ENCODE assay signal across 1 fruit fly cellular context in the genomic region with DNA sequence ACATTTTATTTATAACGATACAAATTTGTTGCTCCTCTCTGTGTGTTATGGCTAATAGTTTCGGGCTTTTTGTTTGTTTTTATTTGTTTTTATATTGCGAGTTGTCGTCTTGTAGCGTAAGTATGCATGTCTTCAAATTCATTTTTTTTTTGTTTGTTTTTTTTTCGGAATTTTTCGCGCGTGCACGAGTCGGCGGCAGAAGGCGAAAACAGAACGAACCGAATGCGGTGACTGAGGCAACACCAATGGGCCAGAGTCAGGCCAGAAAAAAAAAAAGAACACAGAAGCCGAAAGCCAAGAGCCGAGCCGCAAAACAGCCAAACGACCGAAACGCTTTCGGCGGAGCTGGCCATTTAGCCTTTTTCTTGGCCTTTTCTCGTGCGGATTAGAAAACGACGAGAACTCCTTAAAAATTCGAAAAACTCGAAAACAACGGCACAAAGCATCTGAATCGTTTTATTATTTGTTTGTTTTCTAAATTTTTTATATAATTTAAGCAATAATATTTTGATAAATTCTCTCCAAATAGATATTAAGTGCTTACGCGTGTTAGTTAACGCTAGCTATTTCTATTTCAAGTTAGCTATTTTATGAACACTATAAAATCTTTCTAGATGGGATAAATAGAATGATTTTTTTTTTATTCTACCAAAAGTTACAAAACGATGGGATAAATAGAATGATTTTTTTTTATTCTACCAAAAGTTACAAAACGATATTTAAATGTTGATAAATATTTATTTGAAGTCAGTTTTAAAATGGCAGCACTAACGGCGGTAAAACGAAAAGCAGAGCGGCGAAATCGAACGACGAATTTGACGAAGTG.
A peak's percentile ranks its signal among the peaks of the same experiment; 100 is the strongest.
TF ChIP-seq lines count a peak whose summit lies in the region.

No protein-coding gene starts in this region.

TF ChIP-seq in whole organism, embryonic, 481 proteins besides CTCF, POLR2A, EP300 and RAD21 (continued from another document):
- TF ChIP-seq CG6272 (GFP tag; IDR thresholded peaks at IDR 0.05; lab: Robert Waterston, UW): no peak
- TF ChIP-seq sens (GFP tag; lab: Kevin White, UChicago): peak; percentile 57
- TF ChIP-seq ato (GFP tag; IDR thresholded peaks at IDR 0.05; lab: Robert Waterston, UW; ENCODE audit: partially characterized antibody): no peak
- TF ChIP-seq CG7839 (tag; optimal IDR thresholded peaks at IDR 0.05; lab: Kevin White, UChicago): peak; percentile 12
- TF ChIP-seq chinmo (GFP tag; IDR thresholded peaks at IDR 0.05; lab: Robert Waterston, UW; ENCODE audit: partially characterized antibody): 0 out of 4 replicates have a peak, but pooled peaks have one; percentile 59
- TF ChIP-seq Meics (GFP tag; optimal IDR thresholded peaks at IDR 0.05; lab: Kevin White, UChicago): peak; percentile 38
- no peak for TF ChIP-seq Bteb2 (GFP tag; optimal IDR thresholded peaks at IDR 0.05; lab: Kevin White, UChicago)
- no peak for TF ChIP-seq pita (GFP tag; optimal IDR thresholded peaks at IDR 0.05; lab: Kevin White, UChicago)
- TF ChIP-seq CG2678 (tag; optimal IDR thresholded peaks at IDR 0.05; lab: Kevin White, UChicago): peak; percentile 24
- no peak for TF ChIP-seq Dfd (GFP tag; optimal IDR thresholded peaks at IDR 0.05; lab: Kevin White, UChicago)
- peak; percentile 55; the same call in 2 of the 3 replicates for TF ChIP-seq row (GFP tag; IDR thresholded peaks at IDR 0.05; lab: Robert Waterston, UW)
- TF ChIP-seq CG11504 (tag; optimal IDR thresholded peaks at IDR 0.05; lab: Kevin White, UChicago): peak; percentile 31
- TF ChIP-seq CG15479 (GFP tag; optimal IDR thresholded peaks at IDR 0.05; lab: Kevin White, UChicago): no peak
- no peak for TF ChIP-seq CG10565 (GFP tag; optimal IDR thresholded peaks at IDR 0.05; lab: Kevin White, UChicago)
- TF ChIP-seq Deaf1 (tag; optimal IDR thresholded peaks at IDR 0.05; lab: Kevin White, UChicago): peak; percentile 86
- TF ChIP-seq btn (GFP tag; optimal IDR thresholded peaks at IDR 0.05; lab: Kevin White, UChicago): no peak
- TF ChIP-seq Side (GFP tag; optimal IDR thresholded peaks at IDR 0.05; lab: Kevin White, UChicago): no peak
- TF ChIP-seq dati (GFP tag; IDR thresholded peaks at IDR 0.05; lab: Robert Waterston, UW): no peak
- no peak for TF ChIP-seq CG18764 (GFP tag; optimal IDR thresholded peaks at IDR 0.05; lab: Kevin White, UChicago)
- no peak for TF ChIP-seq Stat92E (GFP tag; optimal IDR thresholded peaks at IDR 0.05; lab: Kevin White, UChicago)
- TF ChIP-seq CoRest (tag; optimal IDR thresholded peaks at IDR 0.05; lab: Kevin White, UChicago): peak; percentile 9
- no peak for TF ChIP-seq ken (GFP tag; IDR thresholded peaks at IDR 0.05; lab: Robert Waterston, UW)
- no peak for TF ChIP-seq CG11723 (GFP tag; optimal IDR thresholded peaks at IDR 0.05; lab: Kevin White, UChicago)
- TF ChIP-seq gce (GFP tag; IDR thresholded peaks at IDR 0.05; lab: Robert Waterston, UW): no peak
- TF ChIP-seq prd (optimal IDR thresholded peaks at IDR 0.05; lab: Kevin White, UChicago): no peak
- TF ChIP-seq prd (GFP tag; IDR thresholded peaks at IDR 0.05; lab: Robert Waterston, UW): no peak
- peak; percentile 7 for TF ChIP-seq CG13424 (tag; optimal IDR thresholded peaks at IDR 0.05; lab: Kevin White, UChicago)
- TF ChIP-seq repo (GFP tag; optimal IDR thresholded peaks at IDR 0.05; lab: Kevin White, UChicago): no peak
- no peak for TF ChIP-seq Aef1 (GFP tag; IDR thresholded peaks at IDR 0.05; lab: Robert Waterston, UW)
- peak; percentile 13 for TF ChIP-seq CG18599 (GFP tag; optimal IDR thresholded peaks at IDR 0.05; lab: Kevin White, UChicago)
- no peak for TF ChIP-seq Oaz (GFP tag; IDR thresholded peaks at IDR 0.05; lab: Robert Waterston, UW)
- TF ChIP-seq CG2199 (GFP tag; IDR thresholded peaks at IDR 0.05; lab: Robert Waterston, UW): no peak
- TF ChIP-seq Sry-β (GFP tag; optimal IDR thresholded peaks at IDR 0.05; lab: Kevin White, UChicago): peak; percentile 80
- TF ChIP-seq kni (GFP tag; optimal IDR thresholded peaks at IDR 0.05; lab: Kevin White, UChicago): no peak
- TF ChIP-seq phol (tag; optimal IDR thresholded peaks at IDR 0.05; lab: Kevin White, UChicago): no peak
- no peak for TF ChIP-seq hbn (GFP tag; IDR thresholded peaks at IDR 0.05; lab: Robert Waterston, UW; ENCODE audit: partially characterized antibody)
- TF ChIP-seq cwo (GFP tag; optimal IDR thresholded peaks at IDR 0.05; lab: Kevin White, UChicago): no peak
- TF ChIP-seq Drgx (GFP tag; IDR thresholded peaks at IDR 0.05; lab: Robert Waterston, UW): peak; percentile 43; the same call in 1 of the 2 replicates
- TF ChIP-seq CG1603 (tag; optimal IDR thresholded peaks at IDR 0.05; lab: Kevin White, UChicago): no peak
- peak; percentile 22 for TF ChIP-seq Sox100B (GFP tag; optimal IDR thresholded peaks at IDR 0.05; lab: Kevin White, UChicago)
- no peak for TF ChIP-seq sim (GFP tag; IDR thresholded peaks at IDR 0.05; lab: Robert Waterston, UW)
- no peak for TF ChIP-seq peb (GFP tag; IDR thresholded peaks at IDR 0.05; lab: Robert Waterston, UW)
- no peak for TF ChIP-seq CG14441 (GFP tag; IDR thresholded peaks at IDR 0.05; lab: Robert Waterston, UW)
- no peak for TF ChIP-seq MBD-R2 (GFP tag; IDR thresholded peaks at IDR 0.05; lab: Robert Waterston, UW)
- no peak for TF ChIP-seq Elba2 (GFP tag; optimal IDR thresholded peaks at IDR 0.05; lab: Kevin White, UChicago)
- no peak for TF ChIP-seq Hmx (GFP tag; optimal IDR thresholded peaks at IDR 0.05; lab: Kevin White, UChicago)
- TF ChIP-seq CG32767 (GFP tag; IDR thresholded peaks at IDR 0.05; lab: Robert Waterston, UW): no peak
- no peak for TF ChIP-seq CG5245 (GFP tag; optimal IDR thresholded peaks at IDR 0.05; lab: Kevin White, UChicago)
- TF ChIP-seq CG11093 (GFP tag; IDR thresholded peaks at IDR 0.05; lab: Robert Waterston, UW): no peak
- no peak for TF ChIP-seq CG33557 (GFP tag; optimal IDR thresholded peaks at IDR 0.05; lab: Kevin White, UChicago)
- peak; percentile 8 for TF ChIP-seq CG13775 (GFP tag; optimal IDR thresholded peaks at IDR 0.05; lab: Kevin White, UChicago)
- no peak for TF ChIP-seq Dref (GFP tag; IDR thresholded peaks at IDR 0.05; lab: Robert Waterston, UW)
- no peak for TF ChIP-seq ems (GFP tag; optimal IDR thresholded peaks at IDR 0.05; lab: Kevin White, UChicago)
- no peak for TF ChIP-seq Hsf (GFP tag; optimal IDR thresholded peaks at IDR 0.05; lab: Kevin White, UChicago)
- TF ChIP-seq oc (tag; optimal IDR thresholded peaks at IDR 0.05; lab: Kevin White, UChicago): no peak
- no peak for TF ChIP-seq CG8388 (GFP tag; optimal IDR thresholded peaks at IDR 0.05; lab: Kevin White, UChicago)
- peak; percentile 57 for TF ChIP-seq pfk (GFP tag; optimal IDR thresholded peaks at IDR 0.05; lab: Kevin White, UChicago)
- no peak for TF ChIP-seq CG9817 (tag; optimal IDR thresholded peaks at IDR 0.05; lab: Kevin White, UChicago)
- TF ChIP-seq cato (GFP tag; optimal IDR thresholded peaks at IDR 0.05; lab: Kevin White, UChicago; ENCODE audit: borderline replicate concordance): no peak
- no peak for TF ChIP-seq Abd-B (GFP tag; optimal IDR thresholded peaks at IDR 0.05; lab: Kevin White, UChicago)
- TF ChIP-seq Poxn (GFP tag; IDR thresholded peaks at IDR 0.05; lab: Robert Waterston, UW): no peak
- no peak for TF ChIP-seq CG18476 (GFP tag; optimal IDR thresholded peaks at IDR 0.05; lab: Kevin White, UChicago)
- TF ChIP-seq CG7556 (GFP tag; optimal IDR thresholded peaks at IDR 0.05; lab: Kevin White, UChicago): peak; percentile 37
- no peak for TF ChIP-seq Sin3A (optimal IDR thresholded peaks at IDR 0.05; lab: Kevin White, UChicago)
- no peak for TF ChIP-seq Xbp1 (GFP tag; optimal IDR thresholded peaks at IDR 0.05; lab: Kevin White, UChicago)
- TF ChIP-seq NK7.1 (GFP tag; optimal IDR thresholded peaks at IDR 0.05; lab: Kevin White, UChicago): no peak
- no peak for TF ChIP-seq ewg (GFP tag; optimal IDR thresholded peaks at IDR 0.05; lab: Kevin White, UChicago)
- TF ChIP-seq so (GFP tag; IDR thresholded peaks at IDR 0.05; lab: Robert Waterston, UW): no peak
- no peak for TF ChIP-seq danr (GFP tag; IDR thresholded peaks at IDR 0.05; lab: Robert Waterston, UW)
- TF ChIP-seq tup (GFP tag; optimal IDR thresholded peaks at IDR 0.05; lab: Kevin White, UChicago): no peak
- no peak for TF ChIP-seq CG12299 (tag; optimal IDR thresholded peaks at IDR 0.05; lab: Kevin White, UChicago)
- TF ChIP-seq HHEX (GFP tag; optimal IDR thresholded peaks at IDR 0.05; lab: Kevin White, UChicago): no peak
- no peak for TF ChIP-seq klu (GFP tag; IDR thresholded peaks at IDR 0.05; lab: Robert Waterston, UW)
- TF ChIP-seq az2 (GFP tag; optimal IDR thresholded peaks at IDR 0.05; lab: Kevin White, UChicago): no peak
- 0 out of 2 replicates have a peak, but pooled peaks have one; percentile 42 for TF ChIP-seq CG32772 (GFP tag; IDR thresholded peaks at IDR 0.05; lab: Robert Waterston, UW)
- TF ChIP-seq CG9437 (GFP tag; optimal IDR thresholded peaks at IDR 0.05; lab: Kevin White, UChicago): peak; percentile 4
